Worm (Caenorhabditis elegans) whole organism, early embryonic: ENCODE measurements around the gene D1046.2.

Experiments
- B0310.2 ChIP-seq: sonication (generic microtip); optimal IDR thresholded peaks from 2 replicates; lab custom pipeline; 2016; ENCODE audit warnings: mild to moderate bottlenecking, missing genetic modification characterization, missing compliant biosample characterization
- F13C5.2 ChIP-seq: sonication (generic microtip); optimal IDR thresholded peaks from 2 replicates; lab custom pipeline; 2017; ENCODE audit warnings: mild to moderate bottlenecking, missing genetic modification characterization, inconsistent platforms, missing compliant biosample characterization
- aly-1 ChIP-seq: sonication (generic microtip); optimal IDR thresholded peaks from 2 replicates; lab custom pipeline; 2016; ENCODE audit warnings: missing genetic modification characterization, missing compliant biosample characterization
- ama-1 ChIP-seq: fragments of 150-350 bp; optimal IDR thresholded peaks from 2 replicates; lab custom pipeline; 2014
- ceh-13 ChIP-seq: fragments of 200-800 bp; sonication (Bioruptor generic); optimal IDR thresholded peaks from 2 replicates; lab custom pipeline; 2018; ENCODE audit warnings: mild to moderate bottlenecking, missing genetic modification characterization, missing compliant biosample characterization
- ceh-36 ChIP-seq: sonication (generic microtip); optimal IDR thresholded peaks from 2 replicates; lab custom pipeline; 2016; ENCODE audit warnings: missing genetic modification characterization, inconsistent platforms, missing compliant biosample characterization
- ets-7 ChIP-seq: sonication (generic microtip); optimal IDR thresholded peaks from 2 replicates; lab custom pipeline; 2016; ENCODE audit warnings: missing genotype, missing genetic modification characterization, missing compliant biosample characterization
- flt-1 ChIP-seq: fragments of 200-800 bp; sonication (Bioruptor generic); IDR thresholded peaks from 2 replicates; pipeline ENCODE4 v1.3.6; 2022; ENCODE audit warnings: missing genetic modification characterization, missing compliant biosample characterization
- hmbx-1 ChIP-seq: sonication (generic microtip); optimal IDR thresholded peaks from 2 replicates; lab custom pipeline; 2016; ENCODE audit warnings: mild to moderate bottlenecking, missing genetic modification characterization, missing compliant biosample characterization
- hmg-4 ChIP-seq: fragments of 200-800 bp; sonication (Bioruptor generic); optimal IDR thresholded peaks from 2 replicates; lab custom pipeline; 2018; ENCODE audit warnings: mild to moderate bottlenecking, missing genetic modification characterization, missing compliant biosample characterization
- hnd-1 ChIP-seq: sonication (generic microtip); optimal IDR thresholded peaks from 2 replicates; lab custom pipeline; 2016; ENCODE audit warnings: missing genetic modification characterization, missing compliant biosample characterization
- pes-1 ChIP-seq: fragments of 200-800 bp; sonication (Bioruptor generic); IDR thresholded peaks from 2 replicates; pipeline ENCODE4 v1.3.6; 2022; ENCODE audit warnings: missing genetic modification reagents, missing genetic modification characterization, missing compliant biosample characterization
- scrt-1 ChIP-seq: fragments of 200-800 bp; sonication (Bioruptor generic); IDR thresholded peaks from 2 replicates; pipeline ENCODE4 v1.3.6; 2022; ENCODE audit warnings: missing genetic modification characterization, missing compliant biosample characterization
- sea-1 ChIP-seq: fragments of 200-800 bp; sonication (Bioruptor generic); conservative IDR thresholded peaks from 2 replicates; pipeline ENCODE4 v1.3.6; 2022; ENCODE audit warnings: missing genetic modification characterization, missing compliant biosample characterization
- tbx-11 ChIP-seq: fragments of 200-800 bp; sonication (Bioruptor generic); IDR thresholded peaks from 2 replicates; pipeline ENCODE4 v1.3.6; 2022; ENCODE audit warnings: missing genetic modification characterization, missing compliant biosample characterization
- tbx-37 ChIP-seq: fragments of 200-800 bp; sonication (Bioruptor generic); conservative IDR thresholded peaks from 2 replicates; pipeline ENCODE4 v1.3.6; 2022; ENCODE audit warnings: missing genetic modification reagents, missing genetic modification characterization, missing compliant biosample characterization
- tra-4 ChIP-seq: sonication (generic microtip); optimal IDR thresholded peaks from 2 replicates; lab custom pipeline; 2017; ENCODE audit warnings: missing genetic modification characterization, missing compliant biosample characterization

The D1046.2 gene

ce11 chrIV:8956189-8956588 is 30.3 kb upstream of the D1046.2 start, which contains the start of gene tpra-1:
Gene tpra-1, plus strand, starts transcription at chrIV:8956489.
- TF ChIP-seq tbx-11 (GFP tag; lab: Robert Waterston, UW) (no peak), ets-7 (tag; lab: Kevin White, UChicago) (no peak), ceh-13 (no peak), hmg-4 (GFP tag; lab: Kevin White, UChicago) (no peak), F13C5.2 (tag; lab: Kevin White, UChicago) (no peak), ceh-36 (tag; lab: Kevin White, UChicago) (no peak), hmbx-1 (tag; lab: Kevin White, UChicago) (no peak), sea-1 (GFP tag; lab: Robert Waterston, UW) (no peak), flt-1 (GFP tag; lab: Robert Waterston, UW) (no peak), hnd-1 (tag; lab: Kevin White, UChicago) (no peak), B0310.2 (tag; lab: Kevin White, UChicago) (no peak), tbx-37 (GFP tag; lab: Robert Waterston, UW) (no peak), aly-1 (tag; lab: Kevin White, UChicago) (no peak), tra-4 (tag; lab: Kevin White, UChicago) (no peak), pes-1 (GFP tag; lab: Robert Waterston, UW) (no peak), ama-1 (lab: Kevin White, UChicago) (no peak), scrt-1 (GFP tag; lab: Robert Waterston, UW) (no peak)

ce11 chrIV:8954126-8954525 is 28.3 kb upstream of the D1046.2 start:
- TF ChIP-seq hmbx-1 (tag; lab: Kevin White, UChicago) (no peak), B0310.2 (tag; lab: Kevin White, UChicago) (no peak), sea-1 (GFP tag; lab: Robert Waterston, UW) (no peak), tra-4 (tag; lab: Kevin White, UChicago) (no peak), tbx-37 (GFP tag; lab: Robert Waterston, UW) (no peak), tbx-11 (GFP tag; lab: Robert Waterston, UW) (no peak), hmg-4 (GFP tag; lab: Kevin White, UChicago) (no peak), pes-1 (GFP tag; lab: Robert Waterston, UW) (no peak), ceh-36 (tag; lab: Kevin White, UChicago) (no peak), aly-1 (tag; lab: Kevin White, UChicago) (no peak), ceh-13 (no peak), ama-1 (lab: Kevin White, UChicago) (no peak), ets-7 (tag; lab: Kevin White, UChicago) (no peak), scrt-1 (GFP tag; lab: Robert Waterston, UW) (no peak), flt-1 (GFP tag; lab: Robert Waterston, UW) (no peak), hnd-1 (tag; lab: Kevin White, UChicago) (no peak), F13C5.2 (tag; lab: Kevin White, UChicago) (no peak)

ce11 chrIV:8951953-8952567 is 26.2 kb upstream of the D1046.2 start:
- TF ChIP-seq F13C5.2 (tag; lab: Kevin White, UChicago) (no peak), flt-1 (GFP tag; lab: Robert Waterston, UW) (no peak), sea-1 (GFP tag; lab: Robert Waterston, UW) (no peak), ets-7 (tag; lab: Kevin White, UChicago) (no peak), pes-1 (GFP tag; lab: Robert Waterston, UW) (no peak), aly-1 (tag; lab: Kevin White, UChicago) (no peak), hnd-1 (tag; lab: Kevin White, UChicago) (no peak), scrt-1 (GFP tag; lab: Robert Waterston, UW) (no peak), ama-1 (lab: Kevin White, UChicago) (no peak), ceh-13 (no peak), tbx-37 (GFP tag; lab: Robert Waterston, UW) (no peak), tra-4 (tag; lab: Kevin White, UChicago) (no peak), ceh-36 (tag; lab: Kevin White, UChicago) (no peak), tbx-11 (GFP tag; lab: Robert Waterston, UW) (no peak), hmbx-1 (tag; lab: Kevin White, UChicago) (no peak), B0310.2 (tag; lab: Kevin White, UChicago) (no peak), hmg-4 (GFP tag; lab: Kevin White, UChicago) (no peak)

ce11 chrIV:8949078-8950039 is 23.5 kb upstream of the D1046.2 start:
- TF ChIP-seq ceh-13 = no peak
- TF ChIP-seq aly-1 (tag; lab: Kevin White, UChicago) = no peak
- no peak for TF ChIP-seq F13C5.2 (tag; lab: Kevin White, UChicago)
- TF ChIP-seq scrt-1 (GFP tag; lab: Robert Waterston, UW) = no peak
- no peak for TF ChIP-seq tbx-37 (GFP tag; lab: Robert Waterston, UW)
- no peak for TF ChIP-seq ama-1 (lab: Kevin White, UChicago)
- no peak for TF ChIP-seq ceh-36 (tag; lab: Kevin White, UChicago)
- TF ChIP-seq hmbx-1 (tag; lab: Kevin White, UChicago) = no peak
- TF ChIP-seq tbx-11 (GFP tag; lab: Robert Waterston, UW) = no peak
- TF ChIP-seq hmg-4 (GFP tag; lab: Kevin White, UChicago) = no peak
- TF ChIP-seq hnd-1 (tag; lab: Kevin White, UChicago) = no peak
- TF ChIP-seq flt-1 (GFP tag; lab: Robert Waterston, UW) = no peak
- TF ChIP-seq B0310.2 (tag; lab: Kevin White, UChicago) = no peak

ce11 chrIV:8947146-8947545 is 21.3 kb upstream of the D1046.2 start:
- TF ChIP-seq aly-1 (tag; lab: Kevin White, UChicago) (no peak), hmg-4 (GFP tag; lab: Kevin White, UChicago) (no peak), pes-1 (GFP tag; lab: Robert Waterston, UW) (no peak), B0310.2 (tag; lab: Kevin White, UChicago) (no peak), sea-1 (GFP tag; lab: Robert Waterston, UW) (no peak), ama-1 (lab: Kevin White, UChicago) (no peak), ceh-13 (no peak), F13C5.2 (tag; lab: Kevin White, UChicago) (no peak), hnd-1 (tag; lab: Kevin White, UChicago) (no peak), scrt-1 (GFP tag; lab: Robert Waterston, UW) (no peak), flt-1 (GFP tag; lab: Robert Waterston, UW) (no peak), hmbx-1 (tag; lab: Kevin White, UChicago) (no peak), tra-4 (tag; lab: Kevin White, UChicago) (no peak)
